Fruit fly (Drosophila melanogaster) whole organism, embryonic: ENCODE measurements around the gene unc-119.
A peak's percentile ranks its signal among the peaks of the same experiment; 100 is the strongest.

Source experiments
- Blimp-1 ChIP-seq: fragments of 200-800 bp; sonication (Bioruptor generic); optimal IDR thresholded peaks from 3 replicates; lab custom pipeline; 2018; ENCODE audit warnings: missing biosample characterization, missing genetic modification characterization, mild to moderate bottlenecking, moderate library complexity, missing genetic modification reagents
- CG10462 ChIP-seq: fragments of 200-800 bp; sonication (Bioruptor generic); optimal IDR thresholded peaks from 2 replicates; lab custom pipeline; 2016; ENCODE audit warnings: missing biosample characterization, missing genetic modification characterization
- CG11695 ChIP-seq: fragments of 200-800 bp; sonication (Bioruptor generic); IDR thresholded peaks from 3 replicates; pipeline ENCODE4 v1.3.6; 2022; ENCODE audit warnings: missing biosample characterization, missing genetic modification characterization
- CG13287 ChIP-seq: fragments of 200-800 bp; sonication (Bioruptor generic); IDR thresholded peaks from 2 replicates; pipeline ENCODE4 v1.3.6; 2022; ENCODE audit warnings: missing biosample characterization, missing genetic modification characterization; ENCODE audit not compliant: partially characterized antibody
- CG1602 ChIP-seq: fragments of 200-800 bp; sonication (Bioruptor generic); optimal IDR thresholded peaks from 3 replicates; lab custom pipeline; 2016; ENCODE audit warnings: missing biosample characterization, missing genetic modification characterization
- CG1792 ChIP-seq: fragments of 200-800 bp; sonication (Bioruptor generic); optimal IDR thresholded peaks from 2 replicates; lab custom pipeline; 2016; ENCODE audit warnings: missing biosample characterization, missing genetic modification characterization
- CG18476 ChIP-seq: fragments of 200-800 bp; sonication (Bioruptor generic); optimal IDR thresholded peaks from 2 replicates; lab custom pipeline; 2016; ENCODE audit warnings: missing biosample characterization, mild to moderate bottlenecking, missing genetic modification characterization
- CG30403 ChIP-seq: fragments of 200-800 bp; sonication (Bioruptor generic); optimal IDR thresholded peaks from 3 replicates; lab custom pipeline; 2016; ENCODE audit warnings: missing biosample characterization, missing genetic modification characterization
- CG4707 ChIP-seq: fragments of 200-800 bp; sonication (Bioruptor generic); optimal IDR thresholded peaks from 2 replicates; lab custom pipeline; 2018; ENCODE audit warnings: missing biosample characterization, mild to moderate bottlenecking, missing genetic modification characterization, moderate library complexity
- CG7271 ChIP-seq: fragments of 200-800 bp; sonication (Bioruptor generic); optimal IDR thresholded peaks from 2 replicates; lab custom pipeline; 2018; ENCODE audit warnings: missing biosample characterization, mild to moderate bottlenecking, missing genetic modification characterization, moderate library complexity
- CG7745 ChIP-seq: fragments of 200-800 bp; sonication (Bioruptor generic); optimal IDR thresholded peaks from 2 replicates; lab custom pipeline; 2018; ENCODE audit warnings: missing biosample characterization, mild to moderate bottlenecking, missing genetic modification characterization, moderate library complexity
- CG7987 ChIP-seq: fragments of 200-800 bp; sonication (Bioruptor generic); optimal IDR thresholded peaks from 2 replicates; lab custom pipeline; 2018; ENCODE audit warnings: missing biosample characterization, mild to moderate bottlenecking, missing genetic modification characterization, moderate library complexity
- CG8290 ChIP-seq, 3 experiments: fragments of 200-800 bp; sonication (Bioruptor generic); optimal IDR thresholded peaks; 2 replicates each; lab custom pipeline; 2016 to 2019; ENCODE audit warnings: missing biosample characterization in 3 of 3, missing genetic modification characterization in 3 of 3, mild to moderate bottlenecking in 2 of 3, moderate library complexity in 1 of 3
- CG9797 ChIP-seq: fragments of 200-800 bp; sonication (Bioruptor generic); optimal IDR thresholded peaks from 3 replicates; lab custom pipeline; 2018; ENCODE audit warnings: missing biosample characterization, mild to moderate bottlenecking, missing genetic modification characterization
- CG9876 ChIP-seq: fragments of 200-800 bp; sonication (Bioruptor generic); optimal IDR thresholded peaks from 2 replicates; lab custom pipeline; 2016; ENCODE audit warnings: missing biosample characterization, missing genetic modification characterization
- CTCF ChIP-seq: fragments of 200-800 bp; sonication (Bioruptor generic); optimal IDR thresholded peaks from 2 replicates; lab custom pipeline; 2017; ENCODE audit warnings: missing biosample characterization, mild to moderate bottlenecking, missing genetic modification characterization, moderate library complexity
- Camta ChIP-seq: fragments of 200-800 bp; sonication (Bioruptor generic); optimal IDR thresholded peaks from 2 replicates; lab custom pipeline; 2016; ENCODE audit warnings: missing biosample characterization, missing genetic modification characterization
- ERR ChIP-seq: fragments of 200-800 bp; sonication (Bioruptor generic); optimal IDR thresholded peaks from 2 replicates; lab custom pipeline; 2016; ENCODE audit warnings: missing biosample characterization, missing genetic modification characterization
- HLH3B ChIP-seq: fragments of 200-800 bp; sonication (Bioruptor generic); IDR thresholded peaks from 2 replicates; pipeline ENCODE4 v1.3.6; 2022; ENCODE audit warnings: missing biosample characterization, missing genetic modification characterization
- Hey ChIP-seq: fragments of 200-800 bp; sonication (Bioruptor generic); optimal IDR thresholded peaks from 3 replicates; lab custom pipeline; 2018; ENCODE audit warnings: missing biosample characterization, mild to moderate bottlenecking, missing genetic modification characterization
- HmgD ChIP-seq: fragments of 200-800 bp; sonication (Bioruptor generic); optimal IDR thresholded peaks from 3 replicates; lab custom pipeline; 2016; ENCODE audit warnings: missing biosample characterization, missing genetic modification characterization
- Jarid2 ChIP-seq: fragments of 200-800 bp; sonication (Bioruptor generic); optimal IDR thresholded peaks from 3 replicates; lab custom pipeline; 2017; ENCODE audit warnings: mild to moderate bottlenecking, missing biosample characterization, missing genetic modification reagents, missing genetic modification characterization
- Lim3 ChIP-seq: fragments of 200-800 bp; sonication (Bioruptor generic); IDR thresholded peaks from 2 replicates; pipeline ENCODE4 v1.3.6; 2022; ENCODE audit warnings: missing biosample characterization, missing genetic modification characterization
- Ptx1 ChIP-seq: fragments of 200-800 bp; sonication (Bioruptor generic); IDR thresholded peaks from 2 replicates; pipeline ENCODE4 v1.3.6; 2022; ENCODE audit warnings: missing biosample characterization, missing genetic modification characterization
- ac ChIP-seq: fragments of 200-800 bp; sonication (Bioruptor generic); optimal IDR thresholded peaks from 3 replicates; lab custom pipeline; 2017; ENCODE audit warnings: missing biosample characterization, mild to moderate bottlenecking, missing genetic modification characterization
- ara ChIP-seq: fragments of 200-800 bp; sonication (Bioruptor generic); IDR thresholded peaks from 2 replicates; pipeline ENCODE4 v1.3.6; 2022; ENCODE audit warnings: missing biosample characterization, missing genetic modification characterization
- bigmax ChIP-seq: fragments of 200-800 bp; sonication (Bioruptor generic); optimal IDR thresholded peaks from 2 replicates; lab custom pipeline; 2018; ENCODE audit warnings: missing biosample characterization, mild to moderate bottlenecking, missing genetic modification characterization
- cwo ChIP-seq: fragments of 200-800 bp; sonication (Bioruptor generic); optimal IDR thresholded peaks from 3 replicates; lab custom pipeline; 2017; ENCODE audit warnings: missing biosample characterization, missing genetic modification characterization, mild to moderate bottlenecking, moderate library complexity, missing genetic modification reagents
- exex ChIP-seq: fragments of 200-800 bp; sonication (Bioruptor generic); optimal IDR thresholded peaks from 4 replicates; lab custom pipeline; 2018; ENCODE audit warnings: missing biosample characterization, mild to moderate bottlenecking, missing genetic modification characterization, moderate library complexity
- fd102C ChIP-seq: fragments of 200-800 bp; sonication (Bioruptor generic); optimal IDR thresholded peaks from 2 replicates; lab custom pipeline; 2018; ENCODE audit warnings: missing biosample characterization, mild to moderate bottlenecking, missing genetic modification characterization, moderate library complexity
- fd96Cb ChIP-seq: fragments of 200-800 bp; sonication (Bioruptor generic); optimal IDR thresholded peaks from 2 replicates; lab custom pipeline; 2018; ENCODE audit warnings: missing biosample characterization, mild to moderate bottlenecking, missing genetic modification characterization, moderate library complexity
- gem ChIP-seq: fragments of 200-800 bp; sonication (Bioruptor generic); optimal IDR thresholded peaks from 2 replicates; lab custom pipeline; 2019; ENCODE audit warnings: missing biosample characterization, mild to moderate bottlenecking, missing genetic modification characterization, moderate library complexity
- grau ChIP-seq: fragments of 200-800 bp; optimal IDR thresholded peaks from 3 replicates; lab custom pipeline; 2019; ENCODE audit warnings: missing biosample characterization, mild to moderate bottlenecking, missing genetic modification characterization, moderate library complexity
- knrl ChIP-seq: fragments of 200-800 bp; sonication (Bioruptor generic); IDR thresholded peaks from 3 replicates; pipeline ENCODE4 v1.3.6; 2022; ENCODE audit warnings: missing biosample characterization, missing genetic modification characterization; ENCODE audit not compliant: partially characterized antibody
- mam ChIP-seq: fragments of 200-800 bp; sonication (Bioruptor generic); optimal IDR thresholded peaks from 3 replicates; lab custom pipeline; 2016; ENCODE audit warnings: missing biosample characterization, missing genetic modification characterization
- mld ChIP-seq: fragments of 200-800 bp; sonication (Bioruptor generic); IDR thresholded peaks from 3 replicates; pipeline ENCODE4 v1.3.6; 2022; ENCODE audit warnings: missing biosample characterization, missing genetic modification characterization; ENCODE audit not compliant: partially characterized antibody
- nau ChIP-seq: fragments of 200-800 bp; sonication (Bioruptor generic); optimal IDR thresholded peaks from 3 replicates; lab custom pipeline; 2017; ENCODE audit warnings: missing biosample characterization, mild to moderate bottlenecking, missing genetic modification characterization, missing genetic modification reagents
- slp2 ChIP-seq: fragments of 200-800 bp; sonication (Bioruptor generic); optimal IDR thresholded peaks from 2 replicates; lab custom pipeline; 2016; ENCODE audit warnings: missing biosample characterization, missing genetic modification characterization
- twi ChIP-seq: fragments of 200-800 bp; optimal IDR thresholded peaks from 2 replicates; lab custom pipeline; 2019; ENCODE audit warnings: missing biosample characterization, mild to moderate bottlenecking, missing genetic modification characterization, moderate library complexity
- unc-4 ChIP-seq: fragments of 200-800 bp; sonication (Bioruptor generic); IDR thresholded peaks from 2 replicates; pipeline ENCODE4 v1.3.6; 2022; ENCODE audit warnings: missing biosample characterization, missing genetic modification characterization; ENCODE audit not compliant: partially characterized antibody

The unc-119 gene

dm6 chrX:7241985-7242627, 49.0 kb downstream of the unc-119 start (continued):
- peak; percentile 92 for TF ChIP-seq CG7987 (GFP tag; lab: Kevin White, UChicago)
- TF ChIP-seq CG8290 (GFP tag; optimal IDR thresholded peaks at IDR 0.05; lab: Kevin White, UChicago) = peak; percentile 72
- peak; percentile 72 to 84 for TF ChIP-seq CG8290 (tag; optimal IDR thresholded peaks at IDR 0.05; lab: Kevin White, UChicago)
- TF ChIP-seq cwo (GFP tag; lab: Kevin White, UChicago) = no peak
- TF ChIP-seq fd102C (GFP tag; lab: Kevin White, UChicago) = peak; percentile 80
- TF ChIP-seq CG9797 (GFP tag; lab: Kevin White, UChicago) = peak; percentile 18
- TF ChIP-seq HmgD (GFP tag; lab: Kevin White, UChicago) = peak; percentile 77
- TF ChIP-seq bigmax (GFP tag; lab: Kevin White, UChicago) = peak; percentile 47
- no peak for TF ChIP-seq CG10462 (GFP tag; lab: Kevin White, UChicago)
- no peak for TF ChIP-seq CG18476
- TF ChIP-seq CG13287 = no peak
- peak; percentile 64 for TF ChIP-seq mam
- TF ChIP-seq exex (tag; lab: Kevin White, UChicago) = no peak
- no peak for TF ChIP-seq ERR
- peak; percentile 71 for TF ChIP-seq Jarid2
- TF ChIP-seq CG7271 (tag; lab: Kevin White, UChicago) = peak; percentile 91
- TF ChIP-seq CG1602 (GFP tag; lab: Kevin White, UChicago) = peak; percentile 65
- TF ChIP-seq HLH3B (GFP tag; lab: Robert Waterston, UW) = peak; percentile 73
- TF ChIP-seq knrl = no peak
- TF ChIP-seq gem (tag; lab: Kevin White, UChicago) = peak; percentile 67
- peak; percentile 60 for TF ChIP-seq Hey (tag; lab: Kevin White, UChicago)
- TF ChIP-seq fd96Cb (tag; lab: Kevin White, UChicago) = peak; percentile 57
- no peak for TF ChIP-seq CG7745
- TF ChIP-seq unc-4 (GFP tag; lab: Robert Waterston, UW) = no peak
- TF ChIP-seq Ptx1 = peak; percentile 77
- TF ChIP-seq Camta = peak; percentile 79
- peak; percentile 71 for TF ChIP-seq nau
- peak; percentile 70 for TF ChIP-seq grau (tag; lab: Kevin White, UChicago)
- TF ChIP-seq CG4707 (GFP tag; lab: Kevin White, UChicago) = peak; percentile 85
- TF ChIP-seq mld (GFP tag; lab: Robert Waterston, UW) = no peak
- TF ChIP-seq CG11695 (GFP tag; lab: Robert Waterston, UW) = peak; percentile 47; the same call in 1 of the 3 replicates
- no peak for TF ChIP-seq Lim3 (GFP tag; lab: Robert Waterston, UW)
- peak; percentile 93 for TF ChIP-seq CTCF
- TF ChIP-seq ac (GFP tag; lab: Kevin White, UChicago) = peak; percentile 72
- peak; percentile 73 for TF ChIP-seq ara (GFP tag; lab: Robert Waterston, UW)
- peak; percentile 74 for TF ChIP-seq slp2 (GFP tag; lab: Kevin White, UChicago)
- peak; percentile 74 for TF ChIP-seq CG30403 (GFP tag; lab: Kevin White, UChicago)
- peak; percentile 66 for TF ChIP-seq Blimp-1 (GFP tag; lab: Kevin White, UChicago)
- peak; percentile 73 for TF ChIP-seq twi (tag; lab: Kevin White, UChicago)
- peak; percentile 4 for TF ChIP-seq CG1792 (GFP tag; lab: Kevin White, UChicago)
- TF ChIP-seq CG9876 (GFP tag; lab: Kevin White, UChicago) = peak; percentile 91
